Worm (Caenorhabditis elegans) whole organism, young adult: ENCODE results near the gene K08F8.15.
A peak's percentile ranks its signal among the peaks of the same experiment; 100 is the strongest.

Experiments used
- B0019.2 ChIP-seq: fragments of 200-800 bp; sonication (Bioruptor generic); conservative IDR thresholded peaks from 2 replicates; pipeline ENCODE4 v1.3.6; 2022; ENCODE audit warnings: missing genetic modification reagents, missing genetic modification characterization, missing compliant biosample characterization
- B0336.3 ChIP-seq: fragments of 200-800 bp; sonication (Bioruptor generic); IDR thresholded peaks from 2 replicates; pipeline ENCODE4 v1.3.6; 2022; ENCODE audit warnings: missing genetic modification characterization, missing compliant biosample characterization
- C06A6.2 ChIP-seq: fragments of 200-800 bp; sonication (Bioruptor generic); conservative IDR thresholded peaks from 2 replicates; pipeline ENCODE4 v1.3.6; 2022; ENCODE audit warnings: missing genetic modification characterization, missing compliant biosample characterization
- F10E7.11 ChIP-seq: sonication (generic microtip); optimal IDR thresholded peaks from 2 replicates; lab custom pipeline; 2017; ENCODE audit warnings: mild to moderate bottlenecking, missing genetic modification characterization, moderate library complexity, missing compliant biosample characterization
- F22D6.2 ChIP-seq: sonication (generic microtip); optimal IDR thresholded peaks from 2 replicates; lab custom pipeline; 2016; ENCODE audit warnings: mild to moderate bottlenecking, missing genetic modification characterization, missing compliant biosample characterization
- F33H1.4 ChIP-seq: fragments of 200-800 bp; sonication (Bioruptor generic); IDR thresholded peaks from 2 replicates; pipeline ENCODE4 v1.3.6; 2022; ENCODE audit warnings: missing genetic modification reagents, missing genetic modification characterization, missing compliant biosample characterization
- F49E8.2 ChIP-seq: sonication (generic microtip); optimal IDR thresholded peaks from 3 replicates; lab custom pipeline; 2017; ENCODE audit warnings: missing genetic modification characterization, mild to moderate bottlenecking, missing compliant biosample characterization, antibody characterized with exemption, moderate library complexity; ENCODE audit not compliant: insufficient read depth
- F52B5.7 ChIP-seq: sonication (generic microtip); optimal IDR thresholded peaks from 2 replicates; lab custom pipeline; 2016; ENCODE audit warnings: mild to moderate bottlenecking, missing genetic modification characterization, missing compliant biosample characterization
- K11D2.4 ChIP-seq: fragments of 200-800 bp; sonication (Bioruptor generic); IDR thresholded peaks from 2 replicates; pipeline ENCODE4 v1.3.6; 2022; ENCODE audit warnings: missing genetic modification reagents, missing genetic modification characterization, missing compliant biosample characterization
- K12H6.12 ChIP-seq: fragments of 200-800 bp; sonication (Bioruptor generic); optimal IDR thresholded peaks from 2 replicates; lab custom pipeline; 2018; ENCODE audit warnings: mild to moderate bottlenecking, missing genetic modification characterization, missing compliant biosample characterization
- T07F8.4 ChIP-seq: sonication (generic microtip); optimal IDR thresholded peaks from 2 replicates; lab custom pipeline; 2016; ENCODE audit warnings: mild to moderate bottlenecking, missing genetic modification characterization, moderate library complexity, missing compliant biosample characterization
- ZK185.1 ChIP-seq: sonication (generic microtip); optimal IDR thresholded peaks from 2 replicates; lab custom pipeline; 2016; ENCODE audit warnings: mild to moderate bottlenecking, missing genetic modification characterization, missing compliant biosample characterization; ENCODE audit not compliant: poor library complexity, severe bottlenecking
- atf-7 ChIP-seq: sonication (generic microtip); optimal IDR thresholded peaks from 2 replicates; lab custom pipeline; 2017; ENCODE audit warnings: mild to moderate bottlenecking, missing genetic modification characterization, missing compliant biosample characterization
- athp-1 ChIP-seq: sonication (generic microtip); optimal IDR thresholded peaks from 2 replicates; lab custom pipeline; 2017; ENCODE audit warnings: mild to moderate bottlenecking, missing genetic modification characterization, missing compliant biosample characterization
- cebp-1 ChIP-seq, 2 experiments: fragments of 200-800 bp in 1 of 2; sonication (Bioruptor generic) in 1 of 2; sonication (generic microtip) in 1 of 2; IDR thresholded peaks in 1 of 2; optimal IDR thresholded peaks in 1 of 2; 2 replicates each; pipeline versions ENCODE4 v1.3.6 to Lab custom; 2017 to 2022; ENCODE audit warnings: missing compliant biosample characterization in 2 of 2, missing genetic modification characterization in 2 of 2, mild to moderate bottlenecking in 1 of 2, missing genetic modification reagents in 1 of 2, moderate library complexity in 1 of 2
- ceh-27 ChIP-seq: fragments of 200-800 bp; sonication (Bioruptor generic); optimal IDR thresholded peaks from 2 replicates; lab custom pipeline; 2018; ENCODE audit warnings: mild to moderate bottlenecking, missing genetic modification characterization, moderate library complexity, missing compliant biosample characterization
- chd-7 ChIP-seq: sonication (generic microtip); optimal IDR thresholded peaks from 2 replicates; lab custom pipeline; 2016; ENCODE audit warnings: mild to moderate bottlenecking, missing genetic modification characterization, moderate library complexity, missing compliant biosample characterization
- dox-1 ChIP-seq: fragments of 200-800 bp; sonication (Bioruptor generic); IDR thresholded peaks from 2 replicates; pipeline ENCODE4 v1.3.6; 2022; ENCODE audit warnings: missing genetic modification reagents, missing genetic modification characterization, missing compliant biosample characterization
- egrh-3 ChIP-seq: fragments of 200-800 bp; sonication (Bioruptor generic); IDR thresholded peaks from 2 replicates; pipeline ENCODE4 v1.3.6; 2022; ENCODE audit warnings: missing genetic modification reagents, missing genetic modification characterization, missing compliant biosample characterization
- ekl-4 ChIP-seq: fragments of 200-800 bp; sonication (Bioruptor generic); IDR thresholded peaks from 2 replicates; pipeline ENCODE4 v1.3.6; 2022; ENCODE audit warnings: missing genetic modification reagents, missing genetic modification characterization, missing compliant biosample characterization
- ets-4 ChIP-seq: fragments of 200-800 bp; sonication (Bioruptor generic); optimal IDR thresholded peaks from 2 replicates; lab custom pipeline; 2018; ENCODE audit warnings: mild to moderate bottlenecking, missing genetic modification characterization, missing compliant biosample characterization
- gei-17 ChIP-seq: fragments of 200-800 bp; sonication (Bioruptor generic); optimal IDR thresholded peaks from 2 replicates; lab custom pipeline; 2018; ENCODE audit warnings: mild to moderate bottlenecking, missing genetic modification characterization, missing compliant biosample characterization
- let-526 ChIP-seq: fragments of 200-800 bp; sonication (Bioruptor generic); IDR thresholded peaks from 2 replicates; pipeline ENCODE4 v1.3.6; 2022; ENCODE audit warnings: missing genetic modification reagents, missing genetic modification characterization, missing compliant biosample characterization
- lin-35 ChIP-seq, 3 experiments: fragments of 150-350 bp in 2 of 3; sonication (generic microtip) in 1 of 3; optimal IDR thresholded peaks; 2 replicates each; lab custom pipeline; 2014 to 2018; ENCODE audit warnings: missing biosample characterization in 3 of 3, missing genetic modification characterization in 3 of 3, missing genetic modification reagents in 3 of 3
- lir-1 ChIP-seq: fragments of 200-800 bp; sonication (Bioruptor generic); conservative IDR thresholded peaks from 2 replicates; pipeline ENCODE4 v1.3.6; 2022; ENCODE audit warnings: missing genetic modification reagents, missing genetic modification characterization, missing compliant biosample characterization
- madf-10 ChIP-seq: sonication (generic microtip); optimal IDR thresholded peaks from 2 replicates; lab custom pipeline; 2016; ENCODE audit warnings: mild to moderate bottlenecking, missing genetic modification characterization, missing compliant biosample characterization
- madf-3 ChIP-seq: fragments of 200-800 bp; sonication (Bioruptor generic); IDR thresholded peaks from 2 replicates; pipeline ENCODE4 v1.3.6; 2022; ENCODE audit warnings: missing genetic modification reagents, missing genetic modification characterization, missing compliant biosample characterization
- mcd-1 ChIP-seq: fragments of 200-800 bp; sonication (Bioruptor generic); IDR thresholded peaks from 2 replicates; pipeline ENCODE4 v1.3.6; 2022; ENCODE audit warnings: missing genetic modification reagents, missing genetic modification characterization, missing compliant biosample characterization
- nfyb-1 ChIP-seq: fragments of 200-800 bp; sonication (Bioruptor generic); IDR thresholded peaks from 2 replicates; pipeline ENCODE4 v1.3.6; 2022; ENCODE audit warnings: missing genetic modification reagents, missing genetic modification characterization, missing compliant biosample characterization
- nhr-90 ChIP-seq: sonication (generic microtip); optimal IDR thresholded peaks from 2 replicates; lab custom pipeline; 2016; ENCODE audit warnings: missing genotype, mild to moderate bottlenecking, missing genetic modification characterization, missing compliant biosample characterization
- pbrm-1 ChIP-seq: fragments of 200-800 bp; sonication (Bioruptor generic); IDR thresholded peaks from 2 replicates; pipeline ENCODE4 v1.3.6; 2022; ENCODE audit warnings: missing genetic modification reagents, missing genetic modification characterization, missing compliant biosample characterization
- pha-4 ChIP-seq: fragments of 150-350 bp; sonication (generic microtip); optimal IDR thresholded peaks from 2 replicates; lab custom pipeline; 2014; ENCODE audit warnings: missing biosample characterization, missing genetic modification reagents, missing genetic modification characterization
- rcor-1 ChIP-seq: fragments of 200-800 bp; sonication (Bioruptor generic); IDR thresholded peaks from 2 replicates; pipeline ENCODE4 v1.3.6; 2022; ENCODE audit warnings: missing genetic modification reagents, missing genetic modification characterization, missing compliant biosample characterization
- repo-1 ChIP-seq: sonication (generic microtip); optimal IDR thresholded peaks from 2 replicates; lab custom pipeline; 2017; ENCODE audit warnings: mild to moderate bottlenecking, missing genetic modification characterization, missing compliant biosample characterization
- snpc-1.1 ChIP-seq: sonication (generic microtip); optimal IDR thresholded peaks from 2 replicates; lab custom pipeline; 2017; ENCODE audit warnings: missing genetic modification characterization, mild to moderate bottlenecking, missing compliant biosample characterization, antibody characterized with exemption, moderate library complexity, missing genotype, missing genetic modification reagents; ENCODE audit not compliant: insufficient read depth
- snpc-3.4 ChIP-seq: sonication (generic microtip); optimal IDR thresholded peaks from 2 replicates; lab custom pipeline; 2017; ENCODE audit warnings: missing genetic modification characterization, mild to moderate bottlenecking, missing compliant biosample characterization, antibody characterized with exemption, moderate library complexity, missing genotype, missing genetic modification reagents
- snpc-4 ChIP-seq, 5 experiments: fragments of 150-350 bp in 1 of 5; sonication (generic microtip) in 4 of 5; optimal IDR thresholded peaks; 2 replicates each; lab custom pipeline; 2014 to 2018; ENCODE audit warnings: missing genetic modification characterization in 5 of 5, missing biosample characterization in 3 of 5, antibody characterized with exemption in 2 of 5, mild to moderate bottlenecking in 2 of 5, missing compliant biosample characterization in 2 of 5, missing genotype in 2 of 5, moderate library complexity in 2 of 5, missing genetic modification reagents in 1 of 5
- somi-1 ChIP-seq: fragments of 200-800 bp; sonication (Bioruptor generic); optimal IDR thresholded peaks from 2 replicates; lab custom pipeline; 2018; ENCODE audit warnings: mild to moderate bottlenecking, missing genetic modification characterization, missing compliant biosample characterization
- tlf-1 ChIP-seq: fragments of 200-800 bp; sonication (Bioruptor generic); optimal IDR thresholded peaks from 2 replicates; lab custom pipeline; 2018; ENCODE audit warnings: mild to moderate bottlenecking, missing genetic modification characterization, missing compliant biosample characterization
- xnd-1 ChIP-seq: sonication (generic microtip); optimal IDR thresholded peaks from 2 replicates; lab custom pipeline; 2016; ENCODE audit warnings: missing genotype, missing genetic modification reagents, missing genetic modification characterization, missing compliant biosample characterization
- zfh-2 ChIP-seq: fragments of 200-800 bp; sonication (Bioruptor generic); conservative IDR thresholded peaks from 2 replicates; pipeline ENCODE4 v1.3.6; 2022; ENCODE audit warnings: missing genetic modification reagents, missing genetic modification characterization, missing compliant biosample characterization
- ztf-18 ChIP-seq: sonication (generic microtip); optimal IDR thresholded peaks from 2 replicates; lab custom pipeline; 2016; ENCODE audit warnings: missing genotype, mild to moderate bottlenecking, missing genetic modification characterization, missing compliant biosample characterization
- ztf-26 ChIP-seq: sonication (generic microtip); optimal IDR thresholded peaks from 2 replicates; lab custom pipeline; 2017; ENCODE audit warnings: missing genetic modification characterization, missing compliant biosample characterization

The K08F8.15 gene

ce11 chrII:8785875-8786274 is 19.3 kb downstream of the K08F8.15 start (continued):
- TF ChIP-seq ekl-4 (GFP tag; lab: Robert Waterston, UW) (no peak), repo-1 (peak; percentile 24), madf-3 (GFP tag; lab: Robert Waterston, UW) (no peak), pha-4 (tag; lab: Kevin White, UChicago) (no peak), cebp-1 (GFP tag; IDR thresholded peaks at IDR 0.05; lab: Robert Waterston, UW) (no peak), cebp-1 (tag; optimal IDR thresholded peaks at IDR 0.05; lab: Kevin White, UChicago) (peak; percentile 21)
- TF ChIP-seq, all 124 proteins: peak for 9

ce11 chrII:8787376-8787775 is 20.8 kb downstream of the K08F8.15 start:
- TF ChIP-seq B0336.3 (GFP tag; lab: Robert Waterston, UW) = peak; percentile 86
- TF ChIP-seq cebp-1 (GFP tag; IDR thresholded peaks at IDR 0.05; lab: Robert Waterston, UW) = peak; percentile 60
- TF ChIP-seq cebp-1 (tag; optimal IDR thresholded peaks at IDR 0.05; lab: Kevin White, UChicago) = peak; percentile 87
- TF ChIP-seq F49E8.2 = no peak
- no peak for TF ChIP-seq F10E7.11 (tag; lab: Kevin White, UChicago)
- no peak for TF ChIP-seq B0019.2 (GFP tag; lab: Robert Waterston, UW)
- TF ChIP-seq ets-4 (GFP tag; lab: Kevin White, UChicago) = peak; percentile 23
- TF ChIP-seq somi-1 (GFP tag; lab: Kevin White, UChicago) = peak; percentile 74
- TF ChIP-seq pha-4 (tag; lab: Kevin White, UChicago) = peak; percentile 98
- peak; percentile 44 for TF ChIP-seq ztf-26 (tag; lab: Kevin White, UChicago)
- TF ChIP-seq xnd-1 = no peak
- peak; percentile 78 for TF ChIP-seq ZK185.1 (tag; lab: Kevin White, UChicago)
- TF ChIP-seq ztf-18 (tag; lab: Kevin White, UChicago) = peak; percentile 23
- TF ChIP-seq mcd-1 (GFP tag; lab: Robert Waterston, UW) = peak; percentile 79
- no peak for TF ChIP-seq snpc-1.1 (tag; lab: Kevin White, UChicago)
- TF ChIP-seq gei-17 (GFP tag; lab: Kevin White, UChicago) = peak; percentile 53
- TF ChIP-seq F52B5.7 (tag; lab: Kevin White, UChicago) = no peak
- peak; percentile 83 for TF ChIP-seq atf-7 (tag; lab: Kevin White, UChicago)
- TF ChIP-seq F33H1.4 (GFP tag; lab: Robert Waterston, UW) = peak; percentile 85
- no peak for TF ChIP-seq T07F8.4 (tag; lab: Kevin White, UChicago)
- peak; percentile 83 for TF ChIP-seq madf-3 (GFP tag; lab: Robert Waterston, UW)
- peak; percentile 30 for TF ChIP-seq snpc-3.4
- TF ChIP-seq zfh-2 (GFP tag; lab: Robert Waterston, UW) = 0 out of 2 replicates have a peak, but pooled peaks have one; percentile 6
- peak; percentile 72 for TF ChIP-seq chd-7 (tag; lab: Kevin White, UChicago)
- peak; percentile 75 for TF ChIP-seq K11D2.4
- peak; percentile 55; the same call in 1 of the 2 replicates for TF ChIP-seq rcor-1 (GFP tag; lab: Robert Waterston, UW)
- peak; percentile 81 for TF ChIP-seq madf-10 (tag; lab: Kevin White, UChicago)
- TF ChIP-seq ekl-4 (GFP tag; lab: Robert Waterston, UW) = peak; percentile 99
- peak; percentile 81 for TF ChIP-seq pbrm-1 (GFP tag; lab: Robert Waterston, UW)
- TF ChIP-seq C06A6.2 = peak; percentile 75
- peak; percentile 34 for TF ChIP-seq F22D6.2
- TF ChIP-seq egrh-3 (GFP tag; lab: Robert Waterston, UW) = no peak
- TF ChIP-seq ceh-27 = peak; percentile 94
- peak; percentile 53 for TF ChIP-seq tlf-1 (GFP tag; lab: Kevin White, UChicago)
- peak; percentile 91 for TF ChIP-seq nfyb-1 (GFP tag; lab: Robert Waterston, UW)
- no peak for TF ChIP-seq snpc-4 (GFP tag; optimal IDR thresholded peaks at IDR 0.05; lab: Kevin White, UChicago)
- peak in 3 of 4 experiments; percentile 48 to 62 (median 49) for TF ChIP-seq snpc-4 (tag; optimal IDR thresholded peaks at IDR 0.05; lab: Kevin White, UChicago)
- peak; percentile 63 for TF ChIP-seq dox-1 (GFP tag; lab: Robert Waterston, UW)
- peak; percentile 14 for TF ChIP-seq nhr-90
- TF ChIP-seq lin-35 (GFP tag; optimal IDR thresholded peaks at IDR 0.05; lab: Kevin White, UChicago) = peak in 1 of 3 experiments; percentile 72
- peak; percentile 54 for TF ChIP-seq athp-1
- TF ChIP-seq K12H6.12 = peak; percentile 78
- 0 out of 2 replicates have a peak, but pooled peaks have one; percentile 13 for TF ChIP-seq lir-1
- peak; percentile 76; the same call in 1 of the 2 replicates for TF ChIP-seq let-526 (GFP tag; lab: Robert Waterston, UW)
